Worm (Caenorhabditis elegans) whole organism, L1 larva: ENCODE measurements around the gene tlp-1.

Experiments used
- C04F5.9 ChIP-seq: sonication (generic microtip); optimal IDR thresholded peaks from 2 replicates; lab custom pipeline; 2016; ENCODE audit warnings: missing genetic modification characterization, missing compliant biosample characterization
- C34B4.2 ChIP-seq: sonication (generic microtip); optimal IDR thresholded peaks from 2 replicates; lab custom pipeline; 2017; ENCODE audit warnings: mild to moderate bottlenecking, missing genetic modification characterization, missing compliant biosample characterization
- alr-1 ChIP-seq: fragments of 200-800 bp; sonication (Bioruptor generic); optimal IDR thresholded peaks from 2 replicates; lab custom pipeline; 2018; ENCODE audit warnings: borderline replicate concordance, mild to moderate bottlenecking, missing genetic modification characterization, missing compliant biosample characterization
- blmp-1 ChIP-seq: fragments of 150-350 bp; optimal IDR thresholded peaks from 2 replicates; lab custom pipeline; 2014; ENCODE audit warnings: missing biosample characterization, missing genetic modification characterization
- efl-1 ChIP-seq, 4 experiments: fragments of 150-350 bp; optimal IDR thresholded peaks in 3 of 4; peaks in 1 of 4; 1 replicate in 1 of 4; 2 replicates in 3 of 4; lab custom pipeline; 2014; ENCODE audit warnings: missing biosample characterization in 2 of 4, missing genetic modification characterization in 2 of 4, missing genetic modification reagents in 2 of 4
- efl-3 ChIP-seq: fragments of 200-800 bp; sonication (Bioruptor generic); optimal IDR thresholded peaks from 2 replicates; lab custom pipeline; 2018; ENCODE audit warnings: mild to moderate bottlenecking, missing genetic modification characterization, missing compliant biosample characterization
- egl-13 ChIP-seq: sonication (generic microtip); optimal IDR thresholded peaks from 2 replicates; lab custom pipeline; 2016; ENCODE audit warnings: missing genotype, missing genetic modification reagents, missing genetic modification characterization, missing compliant biosample characterization
- elt-2 ChIP-seq: sonication (generic microtip); optimal IDR thresholded peaks from 2 replicates; lab custom pipeline; 2016; ENCODE audit warnings: missing genetic modification characterization, mild to moderate bottlenecking, inconsistent platforms, missing compliant biosample characterization, missing genetic modification reagents
- elt-3 ChIP-seq, 6 experiments: fragments of 150-350 bp in 1 of 6; sonication (generic microtip); optimal IDR thresholded peaks; 2 replicates each; lab custom pipeline; 2017 to 2018; ENCODE audit warnings: missing biosample characterization in 6 of 6, missing genetic modification characterization in 6 of 6, inconsistent platforms in 1 of 6
- ets-5 ChIP-seq: fragments of 200-800 bp; sonication (Bioruptor generic); IDR thresholded peaks from 2 replicates; pipeline ENCODE4 v1.3.6; 2022; ENCODE audit warnings: missing genetic modification characterization, missing compliant biosample characterization
- fkh-10 ChIP-seq: sonication (generic microtip); optimal IDR thresholded peaks from 2 replicates; lab custom pipeline; 2017; ENCODE audit warnings: missing biosample characterization, missing genetic modification reagents, missing genetic modification characterization
- fos-1 ChIP-seq: fragments of 150-350 bp; optimal IDR thresholded peaks from 2 replicates; lab custom pipeline; 2014; ENCODE audit warnings: missing biosample characterization, missing genetic modification characterization
- grh-1 ChIP-seq: fragments of 200-800 bp; sonication (Bioruptor generic); IDR thresholded peaks from 2 replicates; pipeline ENCODE4 v1.3.6; 2022; ENCODE audit warnings: missing genetic modification reagents, missing genetic modification characterization, missing compliant biosample characterization
- hlh-17 ChIP-seq: fragments of 200-800 bp; sonication (Bioruptor generic); optimal IDR thresholded peaks from 2 replicates; lab custom pipeline; 2018; ENCODE audit warnings: missing genetic modification characterization, mild to moderate bottlenecking, missing compliant biosample characterization, moderate library complexity, borderline replicate concordance
- irx-1 ChIP-seq: sonication (generic microtip); optimal IDR thresholded peaks from 2 replicates; lab custom pipeline; 2016; ENCODE audit warnings: missing genetic modification characterization, missing compliant biosample characterization
- lin-14 ChIP-seq: fragments of 200-800 bp; sonication (Bioruptor generic); optimal IDR thresholded peaks from 2 replicates; lab custom pipeline; 2018; ENCODE audit warnings: mild to moderate bottlenecking, missing genetic modification characterization, moderate library complexity, missing compliant biosample characterization
- lin-39 ChIP-seq: fragments of 150-350 bp; optimal IDR thresholded peaks from 2 replicates; lab custom pipeline; 2014; ENCODE audit warnings: missing biosample characterization, missing genetic modification reagents, missing genetic modification characterization
- lir-3 ChIP-seq: sonication (generic microtip); optimal IDR thresholded peaks from 2 replicates; lab custom pipeline; 2016; ENCODE audit warnings: mild to moderate bottlenecking, missing genetic modification characterization, moderate library complexity, missing compliant biosample characterization; ENCODE audit not compliant: poor library complexity
- lsy-2 ChIP-seq, 2 experiments: fragments of 150-350 bp; optimal IDR thresholded peaks; 2 replicates each; lab custom pipeline; 2014; ENCODE audit warnings: missing biosample characterization in 2 of 2, missing genetic modification characterization in 2 of 2
- mab-9 ChIP-seq: fragments of 200-800 bp; sonication (Bioruptor generic); IDR thresholded peaks from 2 replicates; pipeline ENCODE4 v1.3.6; 2022; ENCODE audit warnings: missing genetic modification reagents, missing genetic modification characterization, missing compliant biosample characterization
- nhr-20 ChIP-seq: sonication (generic microtip); optimal IDR thresholded peaks from 2 replicates; lab custom pipeline; 2016; ENCODE audit warnings: mild to moderate bottlenecking, missing genetic modification characterization, missing compliant biosample characterization
- nhr-47 ChIP-seq: sonication (generic microtip); optimal IDR thresholded peaks from 2 replicates; lab custom pipeline; 2016; ENCODE audit warnings: mild to moderate bottlenecking, missing genetic modification characterization, moderate library complexity, missing compliant biosample characterization
- nhr-71 ChIP-seq: sonication (generic microtip); optimal IDR thresholded peaks from 2 replicates; lab custom pipeline; 2016; ENCODE audit warnings: mild to moderate bottlenecking, missing genetic modification characterization, moderate library complexity, missing compliant biosample characterization
- nhr-77 ChIP-seq: fragments of 150-350 bp; optimal IDR thresholded peaks from 2 replicates; lab custom pipeline; 2014; ENCODE audit warnings: missing biosample characterization, missing genetic modification characterization
- nhr-85 ChIP-seq: sonication (generic microtip); peaks from one replicate; lab custom pipeline; 2016; ENCODE audit warnings: missing genetic modification characterization, inconsistent platforms, missing compliant biosample characterization
- nhr-90 ChIP-seq: sonication (generic microtip); optimal IDR thresholded peaks from 2 replicates; lab custom pipeline; 2016; ENCODE audit warnings: mild to moderate bottlenecking, missing genetic modification characterization, missing compliant biosample characterization; ENCODE audit not compliant: poor library complexity
- pag-3 ChIP-seq: sonication (generic microtip); optimal IDR thresholded peaks from 2 replicates; lab custom pipeline; 2017; ENCODE audit warnings: missing genetic modification characterization, mild to moderate bottlenecking, missing compliant biosample characterization, antibody characterized with exemption, borderline replicate concordance; ENCODE audit not compliant: insufficient read depth
- rnt-1 ChIP-seq: sonication (generic microtip); optimal IDR thresholded peaks from 2 replicates; lab custom pipeline; 2016; ENCODE audit warnings: mild to moderate bottlenecking, missing genetic modification characterization, moderate library complexity, missing compliant biosample characterization
- skn-1 ChIP-seq: fragments of 150-350 bp; optimal IDR thresholded peaks from 2 replicates; lab custom pipeline; 2014; ENCODE audit warnings: missing biosample characterization, missing genetic modification characterization
- snpc-4 ChIP-seq: fragments of 150-350 bp; optimal IDR thresholded peaks from 2 replicates; lab custom pipeline; 2014; ENCODE audit warnings: missing biosample characterization, missing genetic modification characterization
- sptf-1 ChIP-seq: fragments of 150-350 bp; optimal IDR thresholded peaks from 2 replicates; lab custom pipeline; 2014; ENCODE audit warnings: missing biosample characterization, missing genetic modification characterization
- tbx-2 ChIP-seq: sonication (generic microtip); optimal IDR thresholded peaks from 2 replicates; lab custom pipeline; 2016; ENCODE audit warnings: missing genetic modification characterization, missing compliant biosample characterization
- unc-30 ChIP-seq: sonication (generic microtip); optimal IDR thresholded peaks from 2 replicates; lab custom pipeline; 2017; ENCODE audit warnings: missing biosample characterization, missing genetic modification characterization
- unc-98 ChIP-seq: fragments of 200-800 bp; sonication (Bioruptor generic); IDR thresholded peaks from 2 replicates; pipeline ENCODE4 v1.3.6; 2022; ENCODE audit warnings: missing genetic modification characterization, missing compliant biosample characterization
- vab-15 ChIP-seq: sonication (generic microtip); optimal IDR thresholded peaks from 2 replicates; lab custom pipeline; 2017; ENCODE audit warnings: missing genotype, mild to moderate bottlenecking, missing genetic modification characterization, missing compliant biosample characterization
- zag-1 ChIP-seq: fragments of 150-350 bp; optimal IDR thresholded peaks from 2 replicates; lab custom pipeline; 2014; ENCODE audit warnings: missing biosample characterization, missing genetic modification characterization

The tlp-1 gene

DNA sequence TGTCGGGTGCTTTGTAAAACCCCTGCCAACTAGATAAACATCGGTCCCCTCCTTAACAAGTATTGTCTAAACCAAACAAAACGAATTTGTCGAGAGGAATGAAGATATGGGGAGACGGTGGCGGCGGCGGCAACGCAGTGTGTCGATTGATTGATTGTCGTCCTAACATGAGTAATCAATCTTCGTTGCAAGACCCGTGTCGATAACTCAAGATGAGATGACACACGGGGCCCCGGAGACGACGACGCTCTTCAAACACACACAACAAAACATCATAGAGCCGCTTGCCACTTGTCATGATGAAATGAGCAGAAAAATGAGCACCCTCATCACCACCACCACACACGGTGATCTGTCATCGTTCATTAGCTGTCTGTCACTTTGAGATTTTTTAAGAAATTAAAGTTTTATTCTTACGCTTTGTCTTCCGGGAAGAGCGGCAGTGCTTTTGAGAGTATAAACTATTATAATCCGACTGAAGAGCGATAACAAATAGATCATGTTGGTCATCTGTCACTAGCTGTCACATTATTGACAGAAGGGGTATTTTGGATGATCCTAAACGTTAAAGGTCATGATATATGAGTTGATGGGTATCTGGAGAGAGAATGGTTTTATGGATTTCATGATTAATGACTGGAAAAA is 8.0 kb downstream of the tlp-1 start (continued):
- TF ChIP-seq tbx-2 (tag; lab: Kevin White, UChicago) (peak; percentile 85), ets-5 (no peak)
- TF ChIP-seq, all 84 proteins: peak for 20

DNA sequence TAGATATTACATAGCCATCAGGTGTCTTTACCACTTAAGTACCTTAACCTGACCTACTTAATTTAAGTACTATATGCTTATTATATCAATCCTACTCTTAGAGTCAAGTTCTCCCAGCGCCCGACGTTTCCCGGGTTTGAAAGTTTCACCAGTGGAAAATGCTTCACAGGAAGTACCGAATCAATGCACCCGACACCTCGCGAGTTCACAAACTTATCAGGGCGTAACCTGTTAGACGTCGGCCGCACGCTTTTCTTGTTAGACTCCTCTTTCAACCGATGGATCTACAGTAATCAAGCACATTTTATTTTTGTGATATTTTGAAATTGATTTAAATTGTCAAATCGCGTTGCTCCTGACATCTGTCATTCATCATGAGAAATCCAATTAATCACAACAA is 8.6 kb downstream of the tlp-1 start:
- no peak for TF ChIP-seq vab-15 (tag; lab: Kevin White, UChicago)
- TF ChIP-seq snpc-4 = peak; percentile 55

DNA sequence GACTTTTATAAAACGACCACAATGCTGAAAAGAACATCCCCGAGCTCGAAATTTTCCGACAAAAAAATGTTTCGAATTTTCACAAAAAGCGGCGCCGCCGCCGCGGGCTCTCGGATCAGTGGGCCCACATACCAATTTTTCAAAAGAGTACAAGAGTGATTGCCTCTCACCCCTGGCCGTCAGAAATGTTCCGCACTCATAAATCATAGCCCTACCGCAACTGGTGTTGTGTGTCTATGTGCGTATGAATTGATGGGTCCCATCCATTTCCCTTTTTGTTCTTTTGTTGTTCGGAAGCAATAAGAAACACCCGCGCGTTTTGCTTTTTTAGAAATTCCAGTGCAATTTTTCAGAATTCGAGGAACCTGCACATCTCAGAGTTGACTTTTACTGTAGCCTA is 9.3 kb downstream of the tlp-1 start:
- TF ChIP-seq pag-3 (tag; lab: Kevin White, UChicago) = no peak
- peak; percentile 79 for TF ChIP-seq mab-9 (GFP tag; lab: Robert Waterston, UW)
- TF ChIP-seq hlh-17 = no peak
- no peak for TF ChIP-seq egl-13 (tag; lab: Kevin White, UChicago)
- TF ChIP-seq efl-3 (GFP tag; lab: Kevin White, UChicago) = no peak
- no peak for TF ChIP-seq fos-1 (tag; lab: Kevin White, UChicago)
- no peak for TF ChIP-seq elt-3 (tag; optimal IDR thresholded peaks at IDR 0.05; lab: Kevin White, UChicago)
- TF ChIP-seq lin-14 = peak; percentile 31
- peak; percentile 51 for TF ChIP-seq lin-39
- TF ChIP-seq, all 84 proteins: peak for 3

DNA sequence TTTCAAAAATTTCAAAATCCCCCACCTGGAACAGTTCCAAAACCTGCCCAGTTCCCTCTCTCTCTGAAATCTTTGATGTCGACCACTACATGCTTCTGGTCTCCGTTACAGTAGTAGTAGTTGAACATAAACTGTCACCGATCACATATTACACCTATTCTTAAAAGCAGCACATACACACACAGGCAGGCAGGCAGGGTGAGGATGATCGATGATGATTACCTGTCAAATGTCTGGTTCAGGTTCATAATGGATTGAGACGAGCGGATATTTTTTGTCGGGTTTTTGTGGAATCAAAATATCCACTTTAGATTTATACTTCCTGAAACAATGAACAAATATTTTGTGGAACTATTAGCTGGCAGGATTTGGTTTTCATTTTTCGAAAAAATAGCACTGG is 9.9 kb downstream of the tlp-1 start:
- TF ChIP-seq C04F5.9 (tag; lab: Kevin White, UChicago) (no peak), efl-3 (GFP tag; lab: Kevin White, UChicago) (no peak), unc-98 (GFP tag; lab: Robert Waterston, UW) (no peak), zag-1 (no peak), tbx-2 (tag; lab: Kevin White, UChicago) (peak; percentile 14), nhr-47 (tag; lab: Kevin White, UChicago) (no peak)
- TF ChIP-seq, all 84 proteins: peak for 1

DNA sequence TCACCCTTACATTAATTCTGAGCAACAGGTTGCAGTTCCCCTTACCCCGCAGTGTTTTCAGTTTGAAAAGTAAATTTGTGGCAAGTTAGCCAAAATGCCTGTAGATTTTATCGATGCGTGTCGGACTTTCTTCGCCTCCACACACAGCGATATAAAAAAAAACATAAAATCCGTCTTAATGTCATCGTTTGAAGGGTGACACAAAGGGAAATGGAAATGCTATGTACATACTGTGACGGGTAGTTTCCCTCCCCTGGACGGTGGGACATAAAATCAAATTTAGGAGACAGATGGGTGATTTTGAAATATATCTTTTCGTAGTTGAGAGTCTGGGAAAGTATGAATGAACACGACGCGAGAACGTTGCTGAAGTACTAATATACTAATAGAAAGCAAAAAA is 11.4 kb downstream of the tlp-1 start:
- TF ChIP-seq elt-2 (tag; lab: Kevin White, UChicago) (no peak), nhr-20 (tag; lab: Kevin White, UChicago) (no peak), efl-1 (optimal IDR thresholded peaks at IDR 0.05; lab: Kevin White, UChicago) (no peak), efl-1 (GFP tag; optimal IDR thresholded peaks at IDR 0.05 in 1 of 2; lab: Kevin White, UChicago) (peak in 1 of 2 experiments; percentile 84), C34B4.2 (tag; lab: Kevin White, UChicago) (no peak), nhr-90 (tag; lab: Kevin White, UChicago) (no peak), lsy-2 (tag; optimal IDR thresholded peaks at IDR 0.05; lab: Kevin White, UChicago) (no peak), nhr-77 (tag; lab: Kevin White, UChicago) (no peak), sptf-1 (tag; lab: Kevin White, UChicago) (no peak), irx-1 (tag; lab: Kevin White, UChicago) (peak; percentile 4), nhr-71 (tag; lab: Kevin White, UChicago) (no peak), lin-39 (no peak), nhr-85 (peak; percentile 30), lin-14 (peak; percentile 13), fkh-10 (no peak), unc-30 (tag; lab: Kevin White, UChicago) (no peak), blmp-1 (tag; lab: Kevin White, UChicago) (peak; percentile 62), skn-1 (tag; lab: Kevin White, UChicago) (no peak), lir-3 (no peak), grh-1 (GFP tag; lab: Robert Waterston, UW) (no peak), alr-1 (tag; lab: Kevin White, UChicago) (no peak), rnt-1 (tag; lab: Kevin White, UChicago) (no peak)
